Worm (Caenorhabditis elegans) whole organism, dauer: ENCODE measurements around the gene nspc-3.
"Not testable (repeated sequence)": the region's sequence is repeated elsewhere in the genome, so short reads cannot be mapped to it uniquely, and the experiment has no call there.

Experiments
- unc-62 ChIP-seq: sonication (generic microtip); optimal IDR thresholded peaks from 2 replicates; lab custom pipeline; 2017; ENCODE audit warnings: missing biosample characterization, missing genetic modification reagents, missing genetic modification characterization

nspc-3 gene

ce11 chrX:8536791-8537190 lies at the start of gene nspc-3:
nspc-3 (plus strand) TSS chrX:8537091.
- no peak for TF ChIP-seq unc-62 (GFP tag; lab: Kevin White, UChicago)

- TF ChIP-seq unc-62 (GFP tag; lab: Kevin White, UChicago) = no peak
Measured at ce11 chrX:8489415-8489814, 47.5 kb upstream of the nspc-3 start.

- TF ChIP-seq unc-62 (GFP tag; lab: Kevin White, UChicago) = no peak
Measured at ce11 chrX:8489886-8490285, 47.0 kb upstream of the nspc-3 start.

- TF ChIP-seq unc-62 (GFP tag; lab: Kevin White, UChicago) = no peak
Measured at ce11 chrX:8492750-8493149, 44.1 kb upstream of the nspc-3 start.

DNA sequence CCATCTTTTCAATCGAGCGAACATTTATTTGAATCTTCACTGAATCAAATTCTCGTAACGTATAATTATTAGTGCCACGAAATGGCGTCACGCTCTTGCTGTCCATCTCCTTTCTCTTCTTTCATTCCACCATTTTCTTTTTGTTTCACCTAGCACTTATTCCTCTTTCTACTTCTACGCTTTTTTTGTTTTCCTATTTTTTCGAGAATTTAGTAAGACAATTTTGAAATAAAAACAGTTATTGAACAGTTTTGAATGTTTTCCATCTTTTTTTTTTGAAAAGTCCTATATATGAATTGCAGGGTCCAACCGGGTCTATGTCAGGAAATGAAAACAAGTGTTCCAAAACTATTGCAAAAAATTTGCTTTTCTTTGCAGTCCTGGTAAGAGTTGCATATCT lies 41.9 kb upstream of the nspc-3 start, which contains the start of gene T01B10.5:
T01B10.5 (plus strand) TSS at position 301 of the 400 bp plus-strand sequence.
- TF ChIP-seq unc-62 (GFP tag; lab: Kevin White, UChicago) = no peak

DNA sequence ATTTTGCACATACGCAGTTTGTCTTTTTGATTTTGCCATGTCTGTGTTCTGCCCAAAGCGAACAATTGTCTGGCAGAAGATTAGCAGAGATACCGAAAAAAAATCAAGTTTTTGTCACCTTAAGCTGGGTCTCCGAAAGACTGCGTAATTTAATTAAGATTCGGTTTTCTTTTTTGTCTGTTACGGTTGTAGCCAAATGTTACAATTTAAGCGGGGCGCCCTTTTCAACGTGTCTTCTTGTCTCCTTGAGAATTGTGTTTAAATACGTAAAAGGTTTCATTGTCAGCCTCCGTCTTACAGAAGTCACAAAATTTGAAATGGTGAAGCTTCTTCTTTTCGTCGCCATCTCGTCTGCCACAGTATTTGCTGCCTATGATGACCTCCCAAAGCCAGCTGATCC lies 37.2 kb upstream of the nspc-3 start, which contains the start of gene grd-14:
grd-14 (plus strand) TSS at position 301 of the 400 bp plus-strand sequence.
- no peak for TF ChIP-seq unc-62 (GFP tag; lab: Kevin White, UChicago)

- no peak for TF ChIP-seq unc-62 (GFP tag; lab: Kevin White, UChicago)
Measured at ce11 chrX:8500922-8501321, 36.0 kb upstream of the nspc-3 start, which contains the start of gene grd-4. grd-4 (plus strand) TSS chrX:8501222.

DNA sequence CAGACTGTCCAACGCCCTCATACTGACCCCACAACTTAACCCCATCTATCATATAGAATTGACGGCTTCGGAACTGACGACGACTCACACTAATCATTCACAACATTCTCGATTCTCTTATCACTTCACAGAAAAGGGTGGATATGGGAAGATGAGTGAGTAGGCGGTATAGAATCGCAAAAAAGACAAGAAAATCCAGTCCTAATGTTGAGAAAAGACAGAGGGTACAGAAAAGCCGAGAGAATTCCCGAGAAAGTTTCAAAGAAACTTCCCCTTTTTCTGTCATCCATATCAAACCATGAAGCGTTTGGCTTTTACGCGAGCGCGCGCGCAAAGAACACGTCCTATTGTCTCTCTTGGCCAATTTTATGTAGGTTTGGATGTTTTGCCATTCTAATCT lies 32.7 kb upstream of the nspc-3 start:
- no peak for TF ChIP-seq unc-62 (GFP tag; lab: Kevin White, UChicago)

DNA sequence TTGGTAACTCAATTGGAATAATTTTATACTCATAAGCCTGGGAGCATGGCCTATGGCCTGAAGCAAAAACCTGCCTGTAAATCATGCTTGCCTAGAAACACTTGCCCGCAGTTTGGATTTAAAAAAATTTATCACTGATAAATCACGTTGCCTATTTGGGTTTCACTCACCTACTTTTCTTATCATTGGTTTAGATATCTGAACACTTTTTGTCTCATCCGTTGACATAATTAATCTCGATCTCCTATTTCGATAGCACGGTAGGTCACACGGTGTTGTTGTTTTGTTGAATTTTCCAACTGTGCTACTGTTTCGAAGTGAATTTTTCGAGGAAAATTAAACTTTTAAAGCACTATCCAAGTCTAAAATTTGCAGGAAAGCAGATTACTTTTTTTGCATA lies 29.8 kb upstream of the nspc-3 start:
- TF ChIP-seq unc-62 (GFP tag; lab: Kevin White, UChicago) = no peak

DNA sequence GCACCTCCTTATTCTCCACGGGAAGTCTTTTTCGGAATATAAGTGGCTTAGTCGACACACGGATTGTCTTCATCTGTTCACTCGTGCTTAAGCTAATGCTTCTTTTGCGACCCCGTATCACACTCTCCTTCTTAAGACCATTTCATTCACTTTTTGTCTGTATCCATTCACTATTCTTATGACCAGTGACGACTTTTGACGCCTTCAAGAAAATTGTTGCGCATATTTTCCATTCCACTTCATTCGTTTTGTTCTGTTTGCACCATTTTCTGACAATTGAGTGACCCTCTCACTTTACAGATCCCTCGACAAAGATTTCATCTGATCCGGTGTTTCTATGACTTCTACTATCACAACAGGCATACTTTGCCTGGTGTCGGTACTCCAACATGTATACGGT lies 29.3 kb upstream of the nspc-3 start, which contains the start of gene H03E18.1:
H03E18.1 (plus strand) TSS at position 301 of the 400 bp plus-strand sequence.
- TF ChIP-seq unc-62 (GFP tag; lab: Kevin White, UChicago) = no peak

ce11 chrX:8509088-8509487 lies 27.8 kb upstream of the nspc-3 start:
- no peak for TF ChIP-seq unc-62 (GFP tag; lab: Kevin White, UChicago)

ce11 chrX:8520402-8520801 lies 16.5 kb upstream of the nspc-3 start, which contains the start of gene H03E18.2:
H03E18.2 (minus strand) TSS chrX:8520502.
- no peak for TF ChIP-seq unc-62 (GFP tag; lab: Kevin White, UChicago)

DNA sequence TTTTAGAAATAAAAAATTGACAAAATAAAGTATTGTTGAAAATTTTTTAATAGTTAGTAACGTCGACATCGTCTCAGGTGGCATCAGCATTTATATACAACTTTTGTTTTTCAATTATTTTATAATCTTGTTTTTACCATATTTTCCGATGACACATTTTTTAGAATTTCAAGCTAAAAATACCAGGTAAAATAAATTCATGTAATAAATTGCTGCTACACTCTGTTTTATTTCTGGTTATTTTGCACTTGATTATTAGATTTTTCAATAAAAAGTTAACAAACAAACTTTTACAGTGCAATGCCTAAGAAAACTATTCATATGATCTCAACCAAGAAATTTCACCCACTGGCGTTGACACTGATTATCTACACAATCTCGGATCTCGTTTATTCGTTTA lies 15.3 kb upstream of the nspc-3 start, which contains the start of gene C03G5.14:
C03G5.14 (plus strand) TSS at position 301 of the 400 bp plus-strand sequence.
- no peak for TF ChIP-seq unc-62 (GFP tag; lab: Kevin White, UChicago)

- no peak for TF ChIP-seq unc-62 (GFP tag; lab: Kevin White, UChicago)
Measured at ce11 chrX:8523000-8523399, 13.9 kb upstream of the nspc-3 start.

- TF ChIP-seq unc-62 (GFP tag; lab: Kevin White, UChicago) = no peak
Measured at ce11 chrX:8527950-8528349, 8.9 kb upstream of the nspc-3 start, which contains the start of gene flp-5. flp-5 (plus strand) TSS chrX:8528250.

DNA sequence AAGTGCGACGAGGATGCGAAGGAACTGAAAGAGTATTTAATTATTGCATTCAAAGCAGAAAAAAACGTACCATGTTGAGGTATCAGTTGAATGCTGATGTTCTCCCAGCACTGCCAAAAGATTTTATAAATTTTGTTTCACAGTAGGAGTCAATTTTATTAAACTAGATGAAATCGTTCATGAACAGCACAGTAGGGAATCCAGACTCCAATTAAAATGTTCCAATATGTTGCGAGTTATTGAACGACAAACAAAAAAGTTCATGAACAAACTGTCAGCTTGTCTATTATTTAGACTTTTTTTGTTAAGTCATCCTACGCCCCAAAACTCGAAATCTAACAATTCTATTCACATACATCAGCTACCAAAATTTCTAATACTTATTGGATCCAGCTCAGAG lies 1.9 kb upstream of the nspc-3 start, which contains the start of gene nspc-1:
nspc-1 (minus strand) TSS at position 101 of the 400 bp plus-strand sequence.
- not testable (repeated sequence) for TF ChIP-seq unc-62 (GFP tag; lab: Kevin White, UChicago)

ce11 chrX:8538262-8538776 lies 1.4 kb downstream of the nspc-3 start, which contains the start of the genes nspc-4 and nspc-5:
nspc-4 (minus strand) TSS chrX:8538362.
nspc-5 (plus strand) TSS chrX:8538726.
- TF ChIP-seq unc-62 (GFP tag; lab: Kevin White, UChicago) = not testable (repeated sequence)
